Worm (Caenorhabditis elegans) whole organism, young adult: ENCODE data around the gene lin-52.

Experiments used
- mcd-1 ChIP-seq: fragments of 200-800 bp; sonication (Bioruptor generic); IDR thresholded peaks from 2 replicates; pipeline ENCODE4 v1.3.6; 2022; ENCODE audit warnings: missing genetic modification reagents, missing genetic modification characterization, missing compliant biosample characterization
- nfyb-1 ChIP-seq: fragments of 200-800 bp; sonication (Bioruptor generic); IDR thresholded peaks from 2 replicates; pipeline ENCODE4 v1.3.6; 2022; ENCODE audit warnings: missing genetic modification reagents, missing genetic modification characterization, missing compliant biosample characterization

The lin-52 gene

ce11 chrIII:9775916-9776315, 48.6 kb downstream of the lin-52 start (continued):
- TF ChIP-seq mcd-1 (GFP tag; lab: Robert Waterston, UW), result peak; percentile 59; the same call in 1 of the 2 replicates
- no peak for TF ChIP-seq nfyb-1
- TF ChIP-seq, all 124 proteins: peak for 12
